Worm (Caenorhabditis elegans) whole organism, L4/young adult: ENCODE measurements around the gene clec-67.

Experiments used
- dao-5 ChIP-seq: sonication (generic microtip); optimal IDR thresholded peaks from 2 replicates; lab custom pipeline; 2016; ENCODE audit warnings: missing genotype, missing genetic modification characterization, moderate library complexity, missing compliant biosample characterization
- him-1 ChIP-seq: sonication (generic microtip); optimal IDR thresholded peaks from 2 replicates; lab custom pipeline; 2016; ENCODE audit warnings: missing genotype, missing genetic modification reagents, missing genetic modification characterization, missing compliant biosample characterization

DNA sequence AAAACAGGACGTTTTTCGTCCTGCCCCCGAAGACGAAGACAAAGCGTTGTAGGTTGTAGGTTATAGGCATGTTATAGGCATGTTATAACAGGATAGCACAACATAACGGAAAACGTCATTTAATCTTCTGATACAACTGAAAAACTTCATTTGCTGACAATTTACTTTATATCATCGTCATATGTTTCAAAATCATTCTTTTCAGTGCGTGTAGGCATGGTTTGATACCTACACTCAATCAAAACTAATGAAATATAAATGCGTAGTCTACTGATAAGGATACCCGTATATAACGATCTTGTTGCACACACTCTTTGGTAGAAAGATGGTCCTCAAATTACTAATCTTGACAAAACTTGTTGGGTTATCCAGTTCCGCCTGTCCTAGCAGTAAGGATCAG, 34.7 kb downstream of the clec-67 start, which contains the start of gene clec-74:
- no peak for TF ChIP-seq him-1
- no peak for TF ChIP-seq dao-5 (tag; lab: Kevin White, UChicago)
